Worm (Caenorhabditis elegans) whole organism, midembryonic: ENCODE measurements around the gene C02F5.5.

Experiments
- cog-1 ChIP-seq: sonication (generic microtip); optimal IDR thresholded peaks from 2 replicates; lab custom pipeline; 2016; ENCODE audit warnings: missing genetic modification characterization, missing compliant biosample characterization
- flt-1 ChIP-seq: fragments of 200-800 bp; sonication (Bioruptor generic); IDR thresholded peaks from 2 replicates; pipeline ENCODE4 v1.3.6; 2022; ENCODE audit warnings: missing genetic modification characterization, missing compliant biosample characterization
- med-1 ChIP-seq: sonication (generic microtip); optimal IDR thresholded peaks from 2 replicates; lab custom pipeline; 2017; ENCODE audit warnings: missing genetic modification characterization, mild to moderate bottlenecking, missing compliant biosample characterization, antibody characterized with exemption, missing genetic modification reagents; ENCODE audit not compliant: insufficient read depth
- ztf-23 ChIP-seq: fragments of 200-800 bp; sonication (Bioruptor generic); IDR thresholded peaks from 2 replicates; pipeline ENCODE4 v1.3.6; 2022; ENCODE audit warnings: missing genetic modification reagents, missing genetic modification characterization, missing compliant biosample characterization
- ztf-29 ChIP-seq: fragments of 200-800 bp; sonication (Bioruptor generic); IDR thresholded peaks from 2 replicates; pipeline ENCODE4 v1.3.6; 2022; ENCODE audit warnings: missing genetic modification reagents, missing genetic modification characterization, missing compliant biosample characterization

DNA sequence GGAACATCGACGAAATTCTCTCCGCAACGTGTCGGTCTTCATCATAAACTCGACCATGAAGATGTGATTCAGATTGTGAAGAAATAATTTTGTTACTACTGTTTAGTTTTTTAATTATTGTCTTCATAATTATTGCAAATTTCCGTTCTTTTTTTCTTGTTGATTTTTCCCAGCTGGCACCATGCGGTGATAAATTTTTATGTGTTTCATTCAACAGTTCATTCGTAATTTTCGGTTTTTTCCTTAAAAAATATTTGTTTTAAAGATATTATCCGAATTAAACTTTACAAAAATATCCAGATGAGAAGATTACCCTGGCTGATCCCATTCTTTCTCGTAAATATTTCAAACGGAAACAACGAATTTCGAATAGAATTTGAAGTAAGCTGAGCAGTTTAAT is 11.1 kb downstream of the C02F5.5 start, which contains the start of gene C02F5.13:
- TF ChIP-seq flt-1 (GFP tag; lab: Robert Waterston, UW), result no peak
- no peak for TF ChIP-seq med-1 (GFP tag; lab: Kevin White, UChicago)
- TF ChIP-seq cog-1 (tag; lab: Kevin White, UChicago), result no peak
- no peak for TF ChIP-seq ztf-23 (GFP tag; lab: Robert Waterston, UW)
- no peak for TF ChIP-seq ztf-29 (GFP tag; lab: Robert Waterston, UW)
